Fruit fly (Drosophila melanogaster): ENCODE data around the gene CG32547.

The CG32547 gene

dm6 chrX:18405567-18406059, 73.7 kb downstream of the CG32547 start (continued):
- TF ChIP-seq Adf1 (GFP tag; IDR thresholded peaks at IDR 0.05) (no peak), Myb (GFP tag; optimal IDR thresholded peaks at IDR 0.05) (peak; percentile 8), Sox102F (GFP tag; optimal IDR thresholded peaks at IDR 0.05) (peak; percentile 82), CoRest (tag; optimal IDR thresholded peaks at IDR 0.05) (peak; percentile 85), CG17385 (GFP tag; optimal IDR thresholded peaks at IDR 0.05) (peak; percentile 59), Dip2 (GFP tag; IDR thresholded peaks at IDR 0.05) (no peak), Nf-YA (GFP tag; IDR thresholded peaks at IDR 0.05) (no peak), CG8089 (GFP tag; optimal IDR thresholded peaks at IDR 0.05) (peak; percentile 43), lola (GFP tag; optimal IDR thresholded peaks at IDR 0.05) (peak in 1 of 3 experiments; percentile 60), eve (GFP tag; optimal IDR thresholded peaks at IDR 0.05) (peak in 1 of 2 experiments; percentile 84), aop (GFP tag; IDR thresholded peaks at IDR 0.05) (no peak), gt (GFP tag; IDR thresholded peaks at IDR 0.05) (no peak), NFAT (GFP tag; IDR thresholded peaks at IDR 0.05) (peak; percentile 81), CG4707 (GFP tag; optimal IDR thresholded peaks at IDR 0.05) (no peak), nom (GFP tag; optimal IDR thresholded peaks at IDR 0.05) (no peak), CG18599 (GFP tag; optimal IDR thresholded peaks at IDR 0.05) (peak; percentile 61), CG34422 (GFP tag; IDR thresholded peaks at IDR 0.05) (peak; percentile 49; the same call in 2 of the 3 replicates), CG8924 (tag; optimal IDR thresholded peaks at IDR 0.05) (peak; percentile 63), CG8765 (GFP tag; IDR thresholded peaks at IDR 0.05) (no peak), nmo (GFP tag; optimal IDR thresholded peaks at IDR 0.05) (peak; percentile 87), luna (GFP tag; optimal IDR thresholded peaks at IDR 0.05) (no peak), slp2 (GFP tag; optimal IDR thresholded peaks at IDR 0.05) (no peak), CG14710 (tag; optimal IDR thresholded peaks at IDR 0.05) (peak; percentile 52), crp (GFP tag; optimal IDR thresholded peaks at IDR 0.05) (peak in 1 of 2 experiments; percentile 16), grn (GFP tag; optimal IDR thresholded peaks at IDR 0.05) (no peak), Fer3 (tag; optimal IDR thresholded peaks at IDR 0.05) (peak; percentile 10), trem (tag; optimal IDR thresholded peaks at IDR 0.05) (peak; percentile 42), abd-A (tag; optimal IDR thresholded peaks at IDR 0.05) (no peak), pho (GFP tag; optimal IDR thresholded peaks at IDR 0.05) (peak; percentile 23), row (GFP tag; IDR thresholded peaks at IDR 0.05) (peak; percentile 60), br (optimal IDR thresholded peaks at IDR 0.05) (no peak), h (optimal IDR thresholded peaks at IDR 0.05) (no peak), zf30C (GFP tag; optimal IDR thresholded peaks at IDR 0.05) (peak; percentile 60), CG42726 (GFP tag; IDR thresholded peaks at IDR 0.05; ENCODE audit: partially characterized antibody) (no peak), CG13296 (GFP tag; optimal IDR thresholded peaks at IDR 0.05) (peak; percentile 21), cad (GFP tag; optimal IDR thresholded peaks at IDR 0.05) (no peak), Dbx (GFP tag; IDR thresholded peaks at IDR 0.05) (peak; percentile 73), zen (tag; optimal IDR thresholded peaks at IDR 0.05) (no peak), CG9876 (GFP tag; optimal IDR thresholded peaks at IDR 0.05) (peak; percentile 5), ham (GFP tag; IDR thresholded peaks at IDR 0.05) (no peak), crc (GFP tag; optimal IDR thresholded peaks at IDR 0.05) (no peak), Oaz (GFP tag; IDR thresholded peaks at IDR 0.05) (0 out of 2 replicates have a peak, but pooled peaks have one; percentile 20), CG4282 (GFP tag; optimal IDR thresholded peaks at IDR 0.05) (no peak), CG4404 (GFP tag; IDR thresholded peaks at IDR 0.05) (0 out of 2 replicates have a peak, but pooled peaks have one; percentile 32), CG5180 (GFP tag; optimal IDR thresholded peaks at IDR 0.05) (peak; percentile 25), usp (GFP tag; optimal IDR thresholded peaks at IDR 0.05) (no peak), gsb (GFP tag; IDR thresholded peaks at IDR 0.05) (no peak), CG8944 (GFP tag; optimal IDR thresholded peaks at IDR 0.05) (peak; percentile 28), Gug (GFP tag; IDR thresholded peaks at IDR 0.05) (0 out of 4 replicates have a peak, but pooled peaks have one; percentile 19), ERR (GFP tag; optimal IDR thresholded peaks at IDR 0.05) (no peak), dpn (GFP tag; optimal IDR thresholded peaks at IDR 0.05) (peak; percentile 35 to 50)

Measured in whole organism, embryonic.